Fruit fly (Drosophila melanogaster): ENCODE data around the gene GluClalpha.

- no peak for TF ChIP-seq Clk (GFP tag; optimal IDR thresholded peaks at IDR 0.05)
- no peak for TF ChIP-seq CG7045 (GFP tag; optimal IDR thresholded peaks at IDR 0.05)
- no peak for TF ChIP-seq Crg-1 (GFP tag; optimal IDR thresholded peaks at IDR 0.05)
- no peak for TF ChIP-seq ovo (GFP tag; optimal IDR thresholded peaks at IDR 0.05)
- TF ChIP-seq bab1 (GFP tag; optimal IDR thresholded peaks at IDR 0.05): no peak
- TF ChIP-seq tj (GFP tag; optimal IDR thresholded peaks at IDR 0.05): no peak
- TF ChIP-seq cnc (optimal IDR thresholded peaks at IDR 0.05): no peak
- no peak for TF ChIP-seq pad (GFP tag; optimal IDR thresholded peaks at IDR 0.05)
- no peak for TF ChIP-seq Mnt (GFP tag; optimal IDR thresholded peaks at IDR 0.05)
- no peak for TF ChIP-seq CG7101 (tag; optimal IDR thresholded peaks at IDR 0.05)
Observed at dm6 chr3R:19822138-19822537, 91.6 kb downstream of the GluClalpha start.

All from whole organism, adult.